Worm (Caenorhabditis elegans): ENCODE measurements around the gene moc-2.

- TF ChIP-seq F44E2.7 (GFP tag; IDR thresholded peaks at IDR 0.05) (no peak), fkh-10 (GFP tag; optimal IDR thresholded peaks at IDR 0.05) (no peak), F49E8.2 (tag; optimal IDR thresholded peaks at IDR 0.05; ENCODE audit: borderline replicate concordance) (no peak), hlh-30 (tag; optimal IDR thresholded peaks at IDR 0.05; ENCODE audit: insufficient read depth) (no peak), aha-1 (tag) (no peak), ZK337.2 (GFP tag; IDR thresholded peaks at IDR 0.05) (no peak), fos-1 (tag; optimal IDR thresholded peaks at IDR 0.05) (no peak), ceh-20 (GFP tag; IDR thresholded peaks at IDR 0.05) (no peak), unc-62 (GFP tag; optimal IDR thresholded peaks at IDR 0.05 in 1 of 2) (peak in 1 of 2 experiments; percentile 76), unc-62 (tag; optimal IDR thresholded peaks at IDR 0.05) (no peak), lin-13 (GFP tag; optimal IDR thresholded peaks at IDR 0.05) (no peak), nhr-76 (tag; optimal IDR thresholded peaks at IDR 0.05) (no peak)
These were observed at the start of gene moc-2 for ce11 chrV:6504131-6504827.

Measured in whole organism, L4 larva.